Fruit fly (Drosophila melanogaster) whole organism, embryonic: Measurements from ENCODE around the gene CG31871.

Source experiments
- ATbp ChIP-seq: fragments of 200-800 bp; sonication (Bioruptor generic); optimal IDR thresholded peaks from 2 replicates; lab custom pipeline; 2017; ENCODE audit warnings: missing biosample characterization, mild to moderate bottlenecking, missing genetic modification characterization, missing genetic modification reagents
- CG10147 ChIP-seq: fragments of 200-800 bp; sonication (Bioruptor generic); optimal IDR thresholded peaks from 2 replicates; lab custom pipeline; 2019; ENCODE audit warnings: missing biosample characterization, mild to moderate bottlenecking, missing genetic modification characterization, moderate library complexity
- CG10267 ChIP-seq: fragments of 200-800 bp; sonication (Bioruptor generic); optimal IDR thresholded peaks from 2 replicates; lab custom pipeline; 2018; ENCODE audit warnings: missing biosample characterization, mild to moderate bottlenecking, missing genetic modification characterization, moderate library complexity
- CG10321 ChIP-seq: fragments of 200-800 bp; sonication (Bioruptor generic); IDR thresholded peaks from 2 replicates; pipeline ENCODE4 v1.3.6; 2022; ENCODE audit warnings: missing biosample characterization, missing genetic modification characterization
- CG11560 ChIP-seq: fragments of 200-800 bp; sonication (Bioruptor generic); IDR thresholded peaks from 3 replicates; pipeline ENCODE4 v1.3.6; 2022; ENCODE audit warnings: missing biosample characterization, missing genetic modification characterization
- CG11696 ChIP-seq: fragments of 200-800 bp; sonication (Bioruptor generic); IDR thresholded peaks from 2 replicates; pipeline ENCODE4 v1.3.6; 2022; ENCODE audit warnings: missing biosample characterization, missing genetic modification characterization
- CG12104 ChIP-seq: fragments of 200-800 bp; sonication (Bioruptor generic); optimal IDR thresholded peaks from 3 replicates; lab custom pipeline; 2016; ENCODE audit warnings: missing biosample characterization, missing genetic modification characterization
- CG13894 ChIP-seq: fragments of 200-800 bp; sonication (Bioruptor generic); optimal IDR thresholded peaks from 3 replicates; lab custom pipeline; 2018; ENCODE audit warnings: missing biosample characterization, mild to moderate bottlenecking, missing genetic modification characterization, moderate library complexity
- CG14441 ChIP-seq: fragments of 200-800 bp; sonication (Bioruptor generic); IDR thresholded peaks from 2 replicates; pipeline ENCODE4 v1.3.6; 2022; ENCODE audit warnings: missing biosample characterization, missing genetic modification characterization
- CG14710 ChIP-seq: fragments of 200-800 bp; sonication (Bioruptor generic); optimal IDR thresholded peaks from 3 replicates; lab custom pipeline; 2019; ENCODE audit warnings: missing biosample characterization, mild to moderate bottlenecking, missing genetic modification characterization, moderate library complexity
- CG15269 ChIP-seq: fragments of 200-800 bp; sonication (Bioruptor generic); optimal IDR thresholded peaks from 2 replicates; lab custom pipeline; 2018; ENCODE audit warnings: missing biosample characterization, mild to moderate bottlenecking, missing genetic modification characterization, moderate library complexity
- CG15514 ChIP-seq: fragments of 200-800 bp; sonication (Bioruptor generic); optimal IDR thresholded peaks from 3 replicates; lab custom pipeline; 2017; ENCODE audit warnings: missing biosample characterization, missing genetic modification characterization, mild to moderate bottlenecking, moderate library complexity, missing genetic modification reagents
- CG1832 ChIP-seq: fragments of 200-800 bp; sonication (Bioruptor generic); optimal IDR thresholded peaks from 2 replicates; lab custom pipeline; 2017; ENCODE audit warnings: missing biosample characterization, mild to moderate bottlenecking, missing genetic modification characterization, inconsistent platforms
- CG18476 ChIP-seq: fragments of 200-800 bp; sonication (Bioruptor generic); optimal IDR thresholded peaks from 2 replicates; lab custom pipeline; 2016; ENCODE audit warnings: missing biosample characterization, mild to moderate bottlenecking, missing genetic modification characterization
- CG3163 ChIP-seq: fragments of 200-800 bp; sonication (Bioruptor generic); optimal IDR thresholded peaks from 3 replicates; lab custom pipeline; 2016; ENCODE audit warnings: missing biosample characterization, missing genetic modification characterization
- CG3838 ChIP-seq: fragments of 200-800 bp; sonication (Bioruptor generic); optimal IDR thresholded peaks from 3 replicates; lab custom pipeline; 2016; ENCODE audit warnings: missing biosample characterization, missing genetic modification characterization
- CG4617 ChIP-seq: fragments of 200-800 bp; sonication (Bioruptor generic); optimal IDR thresholded peaks from 3 replicates; lab custom pipeline; 2016; ENCODE audit warnings: missing biosample characterization, missing genetic modification characterization, borderline replicate concordance
- CG5245 ChIP-seq: fragments of 200-800 bp; sonication (Bioruptor generic); optimal IDR thresholded peaks from 3 replicates; lab custom pipeline; 2016; ENCODE audit warnings: missing biosample characterization, missing genetic modification characterization
- CG8944 ChIP-seq: fragments of 200-800 bp; sonication (Bioruptor generic); optimal IDR thresholded peaks from 3 replicates; lab custom pipeline; 2016; ENCODE audit warnings: missing biosample characterization, missing genetic modification characterization
- CHES-1-like ChIP-seq: fragments of 200-800 bp; sonication (Bioruptor generic); optimal IDR thresholded peaks from 2 replicates; lab custom pipeline; 2016; ENCODE audit warnings: missing biosample characterization, missing genetic modification characterization
- CTCF ChIP-seq: fragments of 200-800 bp; sonication (Bioruptor generic); optimal IDR thresholded peaks from 2 replicates; lab custom pipeline; 2017; ENCODE audit warnings: missing biosample characterization, mild to moderate bottlenecking, missing genetic modification characterization, moderate library complexity
- CkIIα-i1 ChIP-seq: fragments of 200-800 bp; sonication (Bioruptor generic); IDR thresholded peaks from 2 replicates; pipeline ENCODE4 v1.3.6; 2022; ENCODE audit warnings: missing biosample characterization, missing genetic modification characterization
- Doc3 ChIP-seq: fragments of 200-800 bp; sonication (Bioruptor generic); IDR thresholded peaks from 3 replicates; pipeline ENCODE4 v1.3.6; 2022; ENCODE audit warnings: missing biosample characterization, missing genetic modification characterization; ENCODE audit not compliant: partially characterized antibody
- Eip74EF ChIP-seq, 2 experiments: fragments of 200-800 bp in 1 of 2; fragments of >200 bp in 1 of 2; sonication (Bioruptor generic) in 1 of 2; optimal IDR thresholded peaks; 2 replicates each; lab custom pipeline; 2017 to 2019; ENCODE audit warnings: missing biosample characterization in 2 of 2, missing genetic modification characterization in 2 of 2, mild to moderate bottlenecking in 1 of 2, moderate library complexity in 1 of 2
- H2.0 ChIP-seq: fragments of 200-800 bp; sonication (Bioruptor generic); IDR thresholded peaks from 2 replicates; pipeline ENCODE4 v1.3.6; 2022; ENCODE audit warnings: missing biosample characterization, missing genetic modification characterization
- HLHmδ ChIP-seq: fragments of 200-800 bp; sonication (Bioruptor generic); optimal IDR thresholded peaks from 2 replicates; lab custom pipeline; 2018; ENCODE audit warnings: missing biosample characterization, mild to moderate bottlenecking, missing genetic modification characterization, moderate library complexity
- Hmr ChIP-seq: fragments of 200-800 bp; sonication (Bioruptor generic); optimal IDR thresholded peaks from 3 replicates; lab custom pipeline; 2017; ENCODE audit warnings: mild to moderate bottlenecking, missing biosample characterization, missing genetic modification reagents, missing genetic modification characterization
- Hr3 ChIP-seq: fragments of 200-800 bp; sonication (Bioruptor generic); optimal IDR thresholded peaks from 3 replicates; lab custom pipeline; 2016; ENCODE audit warnings: missing biosample characterization, missing genetic modification characterization
- Hsf ChIP-seq: fragments of 200-800 bp; sonication (Bioruptor generic); optimal IDR thresholded peaks from 3 replicates; lab custom pipeline; 2016; ENCODE audit warnings: missing biosample characterization, missing genetic modification characterization
- Jarid2 ChIP-seq: fragments of 200-800 bp; sonication (Bioruptor generic); optimal IDR thresholded peaks from 3 replicates; lab custom pipeline; 2017; ENCODE audit warnings: mild to moderate bottlenecking, missing biosample characterization, missing genetic modification reagents, missing genetic modification characterization
- Opbp ChIP-seq: fragments of 200-800 bp; sonication (Bioruptor generic); IDR thresholded peaks from 3 replicates; pipeline ENCODE4 v1.3.6; 2022; ENCODE audit warnings: missing biosample characterization, missing genetic modification characterization; ENCODE audit not compliant: partially characterized antibody
- Xrp1 ChIP-seq: fragments of 200-800 bp; sonication (Bioruptor generic); IDR thresholded peaks from 2 replicates; pipeline ENCODE4 v1.3.6; 2022; ENCODE audit warnings: missing biosample characterization, missing genetic modification characterization
- aop ChIP-seq: fragments of 200-800 bp; sonication (Bioruptor generic); IDR thresholded peaks from 2 replicates; pipeline ENCODE4 v1.3.6; 2022; ENCODE audit warnings: missing biosample characterization, missing genetic modification characterization
- bbx ChIP-seq: fragments of 200-800 bp; sonication (Bioruptor generic); IDR thresholded peaks from 2 replicates; pipeline ENCODE4 v1.3.6; 2022; ENCODE audit warnings: missing biosample characterization, missing genetic modification characterization; ENCODE audit not compliant: partially characterized antibody
- cg ChIP-seq: fragments of 200-800 bp; sonication (Bioruptor generic); optimal IDR thresholded peaks from 3 replicates; lab custom pipeline; 2019; ENCODE audit warnings: missing biosample characterization, mild to moderate bottlenecking, missing genetic modification characterization, moderate library complexity
- corto ChIP-seq: fragments of 200-800 bp; sonication (Bioruptor generic); optimal IDR thresholded peaks from 2 replicates; lab custom pipeline; 2016; ENCODE audit warnings: missing biosample characterization, mild to moderate bottlenecking, missing genetic modification characterization, moderate library complexity
- ftz-f1 ChIP-seq: fragments of 200-800 bp; sonication (Bioruptor generic); optimal IDR thresholded peaks from 2 replicates; lab custom pipeline; 2016; ENCODE audit warnings: missing biosample characterization, missing genetic modification characterization
- fu2 ChIP-seq: fragments of 200-800 bp; sonication (Bioruptor generic); optimal IDR thresholded peaks from 2 replicates; lab custom pipeline; 2016; ENCODE audit warnings: missing biosample characterization, missing genetic modification characterization
- gcm ChIP-seq: fragments of 200-800 bp; sonication (Bioruptor generic); optimal IDR thresholded peaks from 2 replicates; lab custom pipeline; 2019; ENCODE audit warnings: missing biosample characterization, mild to moderate bottlenecking, missing genetic modification characterization, moderate library complexity
- gcm2 ChIP-seq: fragments of 200-800 bp; sonication (Bioruptor generic); optimal IDR thresholded peaks from 2 replicates; lab custom pipeline; 2016; ENCODE audit warnings: missing biosample characterization, missing genetic modification characterization
- grn ChIP-seq: fragments of 200-800 bp; sonication (Bioruptor generic); optimal IDR thresholded peaks from 3 replicates; lab custom pipeline; 2017; ENCODE audit warnings: missing biosample characterization, missing genetic modification characterization
- gsb-n ChIP-seq: fragments of 200-800 bp; sonication (Bioruptor generic); optimal IDR thresholded peaks from 3 replicates; lab custom pipeline; 2018; ENCODE audit warnings: missing biosample characterization, mild to moderate bottlenecking, missing genetic modification characterization
- lab ChIP-seq: fragments of 200-800 bp; sonication (Bioruptor generic); optimal IDR thresholded peaks from 3 replicates; lab custom pipeline; 2017; ENCODE audit warnings: missing biosample characterization, missing genetic modification characterization, mild to moderate bottlenecking, moderate library complexity, missing genetic modification reagents
- lov ChIP-seq, 2 experiments: fragments of 200-800 bp in 1 of 2; fragments of >200 bp in 1 of 2; sonication (Bioruptor generic) in 1 of 2; IDR thresholded peaks in 1 of 2; optimal IDR thresholded peaks in 1 of 2; 2 replicates in 1 of 2; 3 replicates in 1 of 2; pipeline versions ENCODE4 v1.3.6 to Lab custom; 2017 to 2022; ENCODE audit warnings: missing biosample characterization in 1 of 2, missing genetic modification characterization in 1 of 2
- mld ChIP-seq: fragments of 200-800 bp; sonication (Bioruptor generic); IDR thresholded peaks from 3 replicates; pipeline ENCODE4 v1.3.6; 2022; ENCODE audit warnings: missing biosample characterization, missing genetic modification characterization; ENCODE audit not compliant: partially characterized antibody
- sim ChIP-seq: fragments of 200-800 bp; sonication (Bioruptor generic); IDR thresholded peaks from 2 replicates; pipeline ENCODE4 v1.3.6; 2022; ENCODE audit warnings: missing biosample characterization, missing genetic modification characterization
- sisA ChIP-seq: fragments of 200-800 bp; sonication (Bioruptor generic); IDR thresholded peaks from 2 replicates; pipeline ENCODE4 v1.3.6; 2022; ENCODE audit warnings: missing biosample characterization, missing genetic modification characterization
- sna ChIP-seq: fragments of 200-800 bp; sonication (Bioruptor generic); IDR thresholded peaks from 2 replicates; pipeline ENCODE4 v1.3.6; 2022; ENCODE audit warnings: missing biosample characterization, missing genetic modification characterization; ENCODE audit not compliant: partially characterized antibody
- sr ChIP-seq: fragments of 200-800 bp; sonication (Bioruptor generic); IDR thresholded peaks from 3 replicates; pipeline ENCODE4 v1.3.6; 2022; ENCODE audit warnings: missing biosample characterization, missing genetic modification characterization
- usp ChIP-seq: fragments of >200 bp; optimal IDR thresholded peaks from 2 replicates; lab custom pipeline; 2017; ENCODE audit warnings: missing biosample characterization, missing genetic modification characterization

The CG31871 gene

dm6 chr2L:10697992-10698391 lies 36.1 kb downstream of the CG31871 start, which contains the start of gene CG7300 (continued):
- TF ChIP-seq ftz-f1 (no peak), gsb-n (tag; lab: Kevin White, UChicago) (peak; percentile 32), lov (optimal IDR thresholded peaks at IDR 0.05; lab: Kevin White, UChicago) (no peak), lov (GFP tag; IDR thresholded peaks at IDR 0.05; lab: Robert Waterston, UW) (no peak), CG15269 (peak; percentile 64), Hsf (GFP tag; lab: Kevin White, UChicago) (peak; percentile 45), CG3838 (GFP tag; lab: Kevin White, UChicago) (no peak), CG1832 (GFP tag; lab: Kevin White, UChicago) (no peak), gcm2 (GFP tag; lab: Kevin White, UChicago) (no peak), Opbp (GFP tag; lab: Robert Waterston, UW) (no peak), Xrp1 (GFP tag; lab: Robert Waterston, UW) (peak; percentile 68), CG8944 (GFP tag; lab: Kevin White, UChicago) (peak; percentile 23), corto (no peak), CG10267 (tag; lab: Kevin White, UChicago) (peak; percentile 27), lab (GFP tag; lab: Kevin White, UChicago) (peak; percentile 76), CG15514 (peak; percentile 23), cg (GFP tag; lab: Kevin White, UChicago) (no peak), CG11560 (no peak), CG3163 (GFP tag; lab: Kevin White, UChicago) (no peak), CG18476 (GFP tag; lab: Kevin White, UChicago) (no peak), Jarid2 (GFP tag; lab: Kevin White, UChicago) (no peak), CG5245 (GFP tag; lab: Kevin White, UChicago) (no peak), CG12104 (GFP tag; lab: Kevin White, UChicago) (no peak), CG10147 (peak; percentile 76), CG13894 (tag; lab: Kevin White, UChicago) (no peak), mld (no peak), ATbp (GFP tag; lab: Kevin White, UChicago) (peak; percentile 29), sr (GFP tag; lab: Robert Waterston, UW) (no peak), CkIIα-i1 (GFP tag; lab: Robert Waterston, UW) (no peak), CG14441 (GFP tag; lab: Robert Waterston, UW) (peak; percentile 49), CG11696 (peak; percentile 38; the same call in 1 of the 2 replicates), fu2 (GFP tag; lab: Kevin White, UChicago) (peak; percentile 38), Hmr (GFP tag; lab: Kevin White, UChicago) (peak; percentile 49), CHES-1-like (GFP tag; lab: Kevin White, UChicago) (no peak), sim (no peak), CTCF (no peak), gcm (GFP tag; lab: Kevin White, UChicago) (no peak), H2.0 (peak; percentile 35; the same call in 1 of the 2 replicates), HLHmδ (GFP tag; lab: Kevin White, UChicago) (no peak), Doc3 (GFP tag; lab: Robert Waterston, UW) (no peak), sisA (GFP tag; lab: Robert Waterston, UW) (peak; percentile 27; the same call in 1 of the 2 replicates), grn (GFP tag; lab: Kevin White, UChicago) (no peak), CG4617 (no peak), bbx (GFP tag; lab: Robert Waterston, UW) (no peak), sna (GFP tag; lab: Robert Waterston, UW) (no peak), Hr3 (peak; percentile 15), Eip74EF (GFP tag; optimal IDR thresholded peaks at IDR 0.05; lab: Kevin White, UChicago) (peak in 1 of 2 experiments; percentile 40), CG14710 (tag; lab: Kevin White, UChicago) (peak; percentile 8), usp (no peak), aop (GFP tag; lab: Robert Waterston, UW) (no peak), CG10321 (no peak)
